Worm (Caenorhabditis elegans) whole organism, early embryonic: ENCODE data around the gene cwn-2.

Source experiments
- aly-1 ChIP-seq: sonication (generic microtip); optimal IDR thresholded peaks from 2 replicates; lab custom pipeline; 2016; ENCODE audit warnings: missing genetic modification characterization, missing compliant biosample characterization
- ama-1 ChIP-seq: fragments of 150-350 bp; optimal IDR thresholded peaks from 2 replicates; lab custom pipeline; 2014
- ceh-36 ChIP-seq: sonication (generic microtip); optimal IDR thresholded peaks from 2 replicates; lab custom pipeline; 2016; ENCODE audit warnings: missing genetic modification characterization, inconsistent platforms, missing compliant biosample characterization
- flt-1 ChIP-seq: fragments of 200-800 bp; sonication (Bioruptor generic); IDR thresholded peaks from 2 replicates; pipeline ENCODE4 v1.3.6; 2022; ENCODE audit warnings: missing genetic modification characterization, missing compliant biosample characterization
- hmbx-1 ChIP-seq: sonication (generic microtip); optimal IDR thresholded peaks from 2 replicates; lab custom pipeline; 2016; ENCODE audit warnings: mild to moderate bottlenecking, missing genetic modification characterization, missing compliant biosample characterization
- tbx-11 ChIP-seq: fragments of 200-800 bp; sonication (Bioruptor generic); IDR thresholded peaks from 2 replicates; pipeline ENCODE4 v1.3.6; 2022; ENCODE audit warnings: missing genetic modification characterization, missing compliant biosample characterization
- tbx-37 ChIP-seq: fragments of 200-800 bp; sonication (Bioruptor generic); conservative IDR thresholded peaks from 2 replicates; pipeline ENCODE4 v1.3.6; 2022; ENCODE audit warnings: missing genetic modification reagents, missing genetic modification characterization, missing compliant biosample characterization

- TF ChIP-seq tbx-37 (GFP tag; lab: Robert Waterston, UW), result no peak
- no peak for TF ChIP-seq aly-1 (tag; lab: Kevin White, UChicago)
- TF ChIP-seq ceh-36 (tag; lab: Kevin White, UChicago), result no peak
- no peak for TF ChIP-seq ama-1
- TF ChIP-seq flt-1 (GFP tag; lab: Robert Waterston, UW), result no peak
- no peak for TF ChIP-seq tbx-11 (GFP tag; lab: Robert Waterston, UW)
- no peak for TF ChIP-seq hmbx-1 (tag; lab: Kevin White, UChicago)
Measured at ce11 chrIV:10046005-10046404, 21.6 kb upstream of the cwn-2 start.
